Worm (Caenorhabditis elegans) whole organism, young adult: ENCODE results near the gene C14C10.5.

Source experiments
- B0035.1 ChIP-seq: sonication (generic microtip); optimal IDR thresholded peaks from 2 replicates; lab custom pipeline; 2016; ENCODE audit warnings: missing genetic modification characterization, mild to moderate bottlenecking, missing compliant biosample characterization, missing genotype, missing genetic modification reagents
- C06A6.2 ChIP-seq: fragments of 200-800 bp; sonication (Bioruptor generic); conservative IDR thresholded peaks from 2 replicates; pipeline ENCODE4 v1.3.6; 2022; ENCODE audit warnings: missing genetic modification characterization, missing compliant biosample characterization
- C17E4.6 ChIP-seq: fragments of 200-800 bp; sonication (Bioruptor generic); IDR thresholded peaks from 2 replicates; pipeline ENCODE4 v1.3.6; 2022; ENCODE audit warnings: missing genetic modification reagents, missing genetic modification characterization, missing compliant biosample characterization
- D2030.7 ChIP-seq: fragments of 200-800 bp; sonication (Bioruptor generic); IDR thresholded peaks from 2 replicates; pipeline ENCODE4 v1.3.6; 2022; ENCODE audit warnings: missing genetic modification reagents, missing genetic modification characterization, missing compliant biosample characterization
- F52B5.7 ChIP-seq: sonication (generic microtip); optimal IDR thresholded peaks from 2 replicates; lab custom pipeline; 2016; ENCODE audit warnings: mild to moderate bottlenecking, missing genetic modification characterization, missing compliant biosample characterization
- ama-1 ChIP-seq, 3 experiments: fragments of 150-350 bp in 1 of 3; sonication (generic microtip) in 2 of 3; optimal IDR thresholded peaks; 2 replicates each; lab custom pipeline; 2014 to 2018; ENCODE audit warnings: missing biosample characterization in 2 of 3, missing genetic modification characterization in 2 of 3, missing genetic modification reagents in 2 of 3
- aptf-2 ChIP-seq: fragments of 200-800 bp; sonication (Bioruptor generic); conservative IDR thresholded peaks from 2 replicates; pipeline ENCODE4 v1.3.6; 2022; ENCODE audit warnings: missing genetic modification reagents, missing genetic modification characterization, missing compliant biosample characterization
- attf-3 ChIP-seq: fragments of 200-800 bp; sonication (Bioruptor generic); conservative IDR thresholded peaks from 2 replicates; pipeline ENCODE4 v1.3.6; 2022; ENCODE audit warnings: missing genetic modification reagents, missing genetic modification characterization, missing compliant biosample characterization
- ceh-27 ChIP-seq: fragments of 200-800 bp; sonication (Bioruptor generic); optimal IDR thresholded peaks from 2 replicates; lab custom pipeline; 2018; ENCODE audit warnings: mild to moderate bottlenecking, missing genetic modification characterization, moderate library complexity, missing compliant biosample characterization
- ceh-40 ChIP-seq: fragments of 200-800 bp; sonication (Bioruptor generic); IDR thresholded peaks from 2 replicates; pipeline ENCODE4 v1.3.6; 2022; ENCODE audit warnings: missing genetic modification characterization, missing compliant biosample characterization
- ceh-91 ChIP-seq: fragments of 200-800 bp; sonication (Bioruptor generic); IDR thresholded peaks from 2 replicates; pipeline ENCODE4 v1.3.6; 2022; ENCODE audit warnings: missing genetic modification reagents, missing genetic modification characterization, missing compliant biosample characterization
- dpff-1 ChIP-seq: sonication (generic microtip); optimal IDR thresholded peaks from 2 replicates; lab custom pipeline; 2017; ENCODE audit warnings: mild to moderate bottlenecking, missing genetic modification characterization, missing compliant biosample characterization
- ets-4 ChIP-seq: fragments of 200-800 bp; sonication (Bioruptor generic); optimal IDR thresholded peaks from 2 replicates; lab custom pipeline; 2018; ENCODE audit warnings: mild to moderate bottlenecking, missing genetic modification characterization, missing compliant biosample characterization
- him-1 ChIP-seq: sonication (generic microtip); optimal IDR thresholded peaks from 2 replicates; lab custom pipeline; 2016; ENCODE audit warnings: missing genotype, missing genetic modification reagents, missing genetic modification characterization, missing compliant biosample characterization
- hmg-1.2 ChIP-seq: fragments of 200-800 bp; sonication (Bioruptor generic); IDR thresholded peaks from 2 replicates; pipeline ENCODE4 v1.3.6; 2022; ENCODE audit warnings: missing genetic modification reagents, missing genetic modification characterization, missing compliant biosample characterization
- lag-1 ChIP-seq: fragments of 200-800 bp; sonication (Bioruptor generic); IDR thresholded peaks from 2 replicates; pipeline ENCODE4 v1.3.6; 2022; ENCODE audit warnings: missing genetic modification reagents, missing genetic modification characterization, missing compliant biosample characterization
- lin-26 ChIP-seq: fragments of 200-800 bp; sonication (Bioruptor generic); IDR thresholded peaks from 2 replicates; pipeline ENCODE4 v1.3.6; 2022; ENCODE audit warnings: missing genetic modification reagents, missing genetic modification characterization, missing compliant biosample characterization
- lin-35 ChIP-seq, 3 experiments: fragments of 150-350 bp in 2 of 3; sonication (generic microtip) in 1 of 3; optimal IDR thresholded peaks; 2 replicates each; lab custom pipeline; 2014 to 2018; ENCODE audit warnings: missing biosample characterization in 3 of 3, missing genetic modification characterization in 3 of 3, missing genetic modification reagents in 3 of 3
- madf-6 ChIP-seq: fragments of 200-800 bp; sonication (Bioruptor generic); IDR thresholded peaks from 2 replicates; pipeline ENCODE4 v1.3.6; 2022; ENCODE audit warnings: missing genetic modification reagents, missing genetic modification characterization, missing compliant biosample characterization
- madf-8 ChIP-seq: fragments of 200-800 bp; sonication (Bioruptor generic); conservative IDR thresholded peaks from 2 replicates; pipeline ENCODE4 v1.3.6; 2022; ENCODE audit warnings: missing genetic modification reagents, missing genetic modification characterization, missing compliant biosample characterization
- nhr-179 ChIP-seq: sonication (generic microtip); optimal IDR thresholded peaks from 2 replicates; lab custom pipeline; 2016; ENCODE audit warnings: mild to moderate bottlenecking, missing genetic modification characterization, missing compliant biosample characterization
- nhr-80 ChIP-seq: sonication (generic microtip); optimal IDR thresholded peaks from 2 replicates; lab custom pipeline; 2016; ENCODE audit warnings: missing genetic modification characterization, missing compliant biosample characterization
- nhr-90 ChIP-seq: sonication (generic microtip); optimal IDR thresholded peaks from 2 replicates; lab custom pipeline; 2016; ENCODE audit warnings: missing genotype, mild to moderate bottlenecking, missing genetic modification characterization, missing compliant biosample characterization
- rcor-1 ChIP-seq: fragments of 200-800 bp; sonication (Bioruptor generic); IDR thresholded peaks from 2 replicates; pipeline ENCODE4 v1.3.6; 2022; ENCODE audit warnings: missing genetic modification reagents, missing genetic modification characterization, missing compliant biosample characterization
- repo-1 ChIP-seq: sonication (generic microtip); optimal IDR thresholded peaks from 2 replicates; lab custom pipeline; 2017; ENCODE audit warnings: mild to moderate bottlenecking, missing genetic modification characterization, missing compliant biosample characterization
- snpc-1.3 ChIP-seq: sonication (generic microtip); optimal IDR thresholded peaks from 2 replicates; lab custom pipeline; 2017; ENCODE audit warnings: missing genetic modification characterization, mild to moderate bottlenecking, missing compliant biosample characterization, antibody characterized with exemption, moderate library complexity, missing genotype, missing genetic modification reagents; ENCODE audit not compliant: insufficient read depth
- snpc-4 ChIP-seq, 5 experiments: fragments of 150-350 bp in 1 of 5; sonication (generic microtip) in 4 of 5; optimal IDR thresholded peaks; 2 replicates each; lab custom pipeline; 2014 to 2018; ENCODE audit warnings: missing genetic modification characterization in 5 of 5, missing biosample characterization in 3 of 5, antibody characterized with exemption in 2 of 5, mild to moderate bottlenecking in 2 of 5, missing compliant biosample characterization in 2 of 5, missing genotype in 2 of 5, moderate library complexity in 2 of 5, missing genetic modification reagents in 1 of 5
- somi-1 ChIP-seq: fragments of 200-800 bp; sonication (Bioruptor generic); optimal IDR thresholded peaks from 2 replicates; lab custom pipeline; 2018; ENCODE audit warnings: mild to moderate bottlenecking, missing genetic modification characterization, missing compliant biosample characterization
- unc-62 ChIP-seq: fragments of 150-350 bp; optimal IDR thresholded peaks from 2 replicates; lab custom pipeline; 2014; ENCODE audit warnings: missing biosample characterization, missing genetic modification reagents, missing genetic modification characterization
- ztf-22 ChIP-seq: fragments of 200-800 bp; sonication (Bioruptor generic); optimal IDR thresholded peaks from 2 replicates; lab custom pipeline; 2018; ENCODE audit warnings: mild to moderate bottlenecking, missing genetic modification characterization, moderate library complexity, missing compliant biosample characterization
- ztf-25 ChIP-seq: fragments of 200-800 bp; sonication (Bioruptor generic); IDR thresholded peaks from 2 replicates; pipeline ENCODE4 v1.3.6; 2022; ENCODE audit warnings: missing genetic modification reagents, missing genetic modification characterization, missing compliant biosample characterization
- ztf-26 ChIP-seq: sonication (generic microtip); optimal IDR thresholded peaks from 2 replicates; lab custom pipeline; 2017; ENCODE audit warnings: missing genetic modification characterization, missing compliant biosample characterization
- ztf-3 ChIP-seq: fragments of 200-800 bp; sonication (Bioruptor generic); optimal IDR thresholded peaks from 2 replicates; lab custom pipeline; 2018; ENCODE audit warnings: mild to moderate bottlenecking, missing genetic modification characterization, missing compliant biosample characterization
- ztf-6 ChIP-seq: fragments of 200-800 bp; sonication (Bioruptor generic); IDR thresholded peaks from 2 replicates; pipeline ENCODE4 v1.3.6; 2022; ENCODE audit warnings: missing genetic modification reagents, missing genetic modification characterization, missing compliant biosample characterization

C14C10.5 gene

ce11 chrV:12596795-12597194, 3.2 kb upstream of the C14C10.5 start (continued):
- TF ChIP-seq attf-3 (GFP tag; lab: Robert Waterston, UW) (peak; percentile 52; the same call in 1 of the 2 replicates), ztf-22 (no peak), nhr-80 (peak; percentile 44), ztf-6 (GFP tag; lab: Robert Waterston, UW) (no peak), ets-4 (no peak), F52B5.7 (tag; lab: Kevin White, UChicago) (no peak), lin-35 (GFP tag; optimal IDR thresholded peaks at IDR 0.05; lab: Kevin White, UChicago) (peak in 1 of 3 experiments; percentile 33), C06A6.2 (GFP tag; lab: Robert Waterston, UW) (peak; percentile 43; the same call in 1 of the 2 replicates), ceh-27 (GFP tag; lab: Kevin White, UChicago) (peak; percentile 22), ama-1 (optimal IDR thresholded peaks at IDR 0.05; lab: Kevin White, UChicago) (no peak), ama-1 (GFP tag; optimal IDR thresholded peaks at IDR 0.05; lab: Kevin White, UChicago) (peak; percentile 53 to 59)

DNA sequence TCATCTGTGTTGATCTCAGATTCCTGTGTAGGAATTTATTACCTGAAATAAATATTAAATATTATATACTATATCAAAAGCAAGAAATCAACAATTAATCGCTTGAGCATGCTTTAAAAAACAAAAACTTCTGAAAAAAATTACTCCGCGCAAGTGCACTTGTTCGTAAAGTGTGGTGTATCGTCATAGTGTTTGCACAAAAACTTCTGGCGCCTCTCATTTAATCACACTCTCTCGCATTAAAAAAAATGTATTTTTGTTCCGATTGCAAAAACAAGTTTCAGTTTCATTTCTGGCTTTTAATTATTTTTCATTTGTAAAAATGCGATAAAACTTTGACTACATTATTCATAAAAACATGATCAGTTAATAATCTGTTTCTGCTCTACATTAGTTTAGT, 882 bp upstream of the C14C10.5 start, which contains the start of the genes C14C10.10 and ril-2:
C14C10.10 (minus strand) TSS at position 19 of the 400 bp plus-strand sequence.
ril-2 (minus strand) TSS at position 48 of the 400 bp plus-strand sequence.
- TF ChIP-seq hmg-1.2 (GFP tag; lab: Robert Waterston, UW) (peak; percentile 94), aptf-2 (GFP tag; lab: Robert Waterston, UW) (no peak)

- no peak for TF ChIP-seq repo-1 (tag; lab: Kevin White, UChicago)
- no peak for TF ChIP-seq B0035.1 (tag; lab: Kevin White, UChicago)
- TF ChIP-seq lin-35 (GFP tag; optimal IDR thresholded peaks at IDR 0.05; lab: Kevin White, UChicago), result no peak
- no peak for TF ChIP-seq nhr-90
- no peak for TF ChIP-seq ztf-25 (GFP tag; lab: Robert Waterston, UW)
- no peak for TF ChIP-seq unc-62
- no peak for TF ChIP-seq ztf-3 (GFP tag; lab: Kevin White, UChicago)
- TF ChIP-seq C17E4.6 (GFP tag; lab: Robert Waterston, UW), result no peak
- no peak for TF ChIP-seq rcor-1 (GFP tag; lab: Robert Waterston, UW)
- TF ChIP-seq somi-1 (GFP tag; lab: Kevin White, UChicago), result no peak
- no peak for TF ChIP-seq snpc-4 (GFP tag; optimal IDR thresholded peaks at IDR 0.05; lab: Kevin White, UChicago)
- no peak for TF ChIP-seq snpc-4 (tag; optimal IDR thresholded peaks at IDR 0.05; lab: Kevin White, UChicago)
- no peak for TF ChIP-seq lag-1 (GFP tag; lab: Robert Waterston, UW)
- no peak for TF ChIP-seq ceh-40
- no peak for TF ChIP-seq dpff-1 (tag; lab: Kevin White, UChicago)
- no peak for TF ChIP-seq ztf-26 (tag; lab: Kevin White, UChicago)
- no peak for TF ChIP-seq nhr-179 (tag; lab: Kevin White, UChicago)
Observed at ce11 chrV:12601835-12602234, 1.8 kb downstream of the C14C10.5 start.

DNA sequence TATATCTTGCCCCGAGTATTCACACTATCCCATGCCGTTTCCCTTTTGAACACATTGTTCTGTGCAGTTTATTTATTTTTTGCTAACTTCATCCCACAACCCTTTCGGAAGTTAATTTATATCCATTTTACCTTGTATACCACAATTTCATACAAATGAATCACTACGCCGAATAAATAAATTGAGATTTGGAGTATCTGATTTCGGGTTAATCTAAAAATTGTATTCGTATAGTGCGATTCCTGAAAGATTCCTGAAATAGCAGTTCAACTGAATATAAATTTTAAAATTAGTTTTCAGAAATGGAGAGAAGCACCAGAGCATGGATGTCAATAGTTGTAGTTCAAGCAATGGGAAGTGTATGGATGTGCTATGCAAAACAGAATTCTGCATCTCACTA, 7.1 kb downstream of the C14C10.5 start, which contains the start of gene erg-28:
erg-28 (plus strand) TSS at position 301 of the 400 bp plus-strand sequence.
- TF ChIP-seq ceh-91 (no peak), him-1 (tag; lab: Kevin White, UChicago) (peak; percentile 29)

- TF ChIP-seq D2030.7 (no peak), ztf-22 (no peak), madf-8 (GFP tag; lab: Robert Waterston, UW) (no peak), F52B5.7 (tag; lab: Kevin White, UChicago) (no peak), snpc-1.3 (tag; lab: Kevin White, UChicago) (no peak), lin-26 (GFP tag; lab: Robert Waterston, UW) (no peak), ztf-25 (GFP tag; lab: Robert Waterston, UW) (no peak), madf-6 (GFP tag; lab: Robert Waterston, UW) (no peak), lin-35 (GFP tag; optimal IDR thresholded peaks at IDR 0.05; lab: Kevin White, UChicago) (no peak), him-1 (tag; lab: Kevin White, UChicago) (no peak), ceh-91 (no peak), repo-1 (tag; lab: Kevin White, UChicago) (no peak)
Observed at ce11 chrV:12608857-12609256, 8.9 kb downstream of the C14C10.5 start, which contains the start of gene ZC116.5. TSS of gene ZC116.5 (minus strand) at chrV:12608957.
